Worm (Caenorhabditis elegans) whole organism, L2 larva: ENCODE data around the gene C53A3.1.

Experiments used
- C34F6.9 ChIP-seq: fragments of 150-350 bp; optimal IDR thresholded peaks from 2 replicates; lab custom pipeline; 2014; ENCODE audit warnings: missing biosample characterization, missing genetic modification characterization
- F13H6.1 ChIP-seq: sonication (generic microtip); optimal IDR thresholded peaks from 2 replicates; lab custom pipeline; 2016; ENCODE audit warnings: missing genetic modification characterization, missing compliant biosample characterization
- R02D3.7 ChIP-seq: fragments of 150-350 bp; optimal IDR thresholded peaks from 2 replicates; lab custom pipeline; 2014; ENCODE audit warnings: missing biosample characterization, missing genetic modification characterization
- Y55F3AM.14 ChIP-seq: fragments of 200-800 bp; sonication (Bioruptor generic); optimal IDR thresholded peaks from 2 replicates; lab custom pipeline; 2018; ENCODE audit warnings: mild to moderate bottlenecking, missing genetic modification characterization, missing compliant biosample characterization
- ZK546.5 ChIP-seq: sonication (generic microtip); optimal IDR thresholded peaks from 2 replicates; lab custom pipeline; 2017; ENCODE audit warnings: missing biosample characterization, missing genetic modification characterization
- alr-1 ChIP-seq: fragments of 150-350 bp; optimal IDR thresholded peaks from 2 replicates; lab custom pipeline; 2014; ENCODE audit warnings: missing biosample characterization, missing genetic modification characterization
- aly-2 ChIP-seq: fragments of 150-350 bp; optimal IDR thresholded peaks from 2 replicates; lab custom pipeline; 2014; ENCODE audit warnings: missing biosample characterization, missing genetic modification characterization
- ama-1 ChIP-seq: fragments of 150-350 bp; optimal IDR thresholded peaks from 2 replicates; lab custom pipeline; 2018; ENCODE audit warnings: inconsistent platforms
- blmp-1 ChIP-seq: sonication (generic microtip); optimal IDR thresholded peaks from 2 replicates; lab custom pipeline; 2017; ENCODE audit warnings: missing genetic modification characterization, mild to moderate bottlenecking, missing compliant biosample characterization, antibody characterized with exemption, moderate library complexity; ENCODE audit not compliant: insufficient read depth
- ceh-16 ChIP-seq: fragments of 150-350 bp; optimal IDR thresholded peaks from 2 replicates; lab custom pipeline; 2014; ENCODE audit warnings: missing biosample characterization, missing genetic modification characterization
- ceh-82 ChIP-seq: fragments of 150-350 bp; optimal IDR thresholded peaks from 2 replicates; lab custom pipeline; 2014; ENCODE audit warnings: missing biosample characterization, missing genetic modification characterization
- crh-2 ChIP-seq: sonication (generic microtip); optimal IDR thresholded peaks from 2 replicates; lab custom pipeline; 2017; ENCODE audit warnings: missing biosample characterization, missing genetic modification characterization
- egl-27 ChIP-seq: sonication (generic microtip); optimal IDR thresholded peaks from 3 replicates; lab custom pipeline; 2017; ENCODE audit warnings: missing biosample characterization, missing genetic modification reagents, missing genetic modification characterization
- elt-1 ChIP-seq: fragments of 150-350 bp; optimal IDR thresholded peaks from 2 replicates; lab custom pipeline; 2014; ENCODE audit warnings: missing biosample characterization, missing genetic modification characterization
- elt-3 ChIP-seq: sonication (generic microtip); optimal IDR thresholded peaks from 2 replicates; lab custom pipeline; 2017; ENCODE audit warnings: missing biosample characterization, missing genetic modification characterization
- lin-11 ChIP-seq: fragments of 150-350 bp; sonication (generic microtip); optimal IDR thresholded peaks from 2 replicates; lab custom pipeline; 2014; ENCODE audit warnings: missing biosample characterization, missing genetic modification characterization, inconsistent platforms, mixed read lengths
- lin-13 ChIP-seq: fragments of 150-350 bp; optimal IDR thresholded peaks from 2 replicates; lab custom pipeline; 2014; ENCODE audit warnings: missing biosample characterization, missing genetic modification reagents, missing genetic modification characterization
- lsy-2 ChIP-seq, 2 experiments: fragments of 150-350 bp in 1 of 2; sonication (generic microtip) in 1 of 2; optimal IDR thresholded peaks; 2 replicates each; lab custom pipeline; 2014 to 2017; ENCODE audit warnings: missing biosample characterization in 2 of 2, missing genetic modification characterization in 2 of 2
- mab-5 ChIP-seq: fragments of 150-350 bp; optimal IDR thresholded peaks from 2 replicates; lab custom pipeline; 2014; ENCODE audit warnings: missing biosample characterization, missing genetic modification characterization
- mbf-1 ChIP-seq: sonication (generic microtip); optimal IDR thresholded peaks from 2 replicates; lab custom pipeline; 2017; ENCODE audit warnings: missing biosample characterization, missing genetic modification characterization
- mdl-1 ChIP-seq, 2 experiments: fragments of 150-350 bp in 1 of 2; sonication (generic microtip) in 1 of 2; optimal IDR thresholded peaks; 2 replicates each; lab custom pipeline; 2017; ENCODE audit warnings: missing biosample characterization in 2 of 2, missing genetic modification characterization in 2 of 2
- nhr-10 ChIP-seq: sonication (generic microtip); optimal IDR thresholded peaks from 2 replicates; lab custom pipeline; 2017; ENCODE audit warnings: missing biosample characterization, missing genetic modification characterization
- nhr-11 ChIP-seq: fragments of 150-350 bp; optimal IDR thresholded peaks from 2 replicates; lab custom pipeline; 2014; ENCODE audit warnings: missing biosample characterization, missing genetic modification characterization
- nhr-12 ChIP-seq: fragments of 150-350 bp; optimal IDR thresholded peaks from 2 replicates; lab custom pipeline; 2014; ENCODE audit warnings: missing biosample characterization, missing genetic modification characterization
- nhr-129 ChIP-seq: fragments of 150-350 bp; optimal IDR thresholded peaks from 2 replicates; lab custom pipeline; 2014; ENCODE audit warnings: missing biosample characterization, missing genetic modification characterization
- nhr-23 ChIP-seq: fragments of 150-350 bp; optimal IDR thresholded peaks from 2 replicates; lab custom pipeline; 2014; ENCODE audit warnings: missing biosample characterization, missing genetic modification reagents, missing genetic modification characterization
- nhr-237 ChIP-seq: fragments of 150-350 bp; optimal IDR thresholded peaks from 2 replicates; lab custom pipeline; 2014; ENCODE audit warnings: missing biosample characterization, missing genetic modification characterization
- nhr-25 ChIP-seq: fragments of 150-350 bp; sonication (generic microtip); optimal IDR thresholded peaks from 3 replicates; lab custom pipeline; 2014; ENCODE audit warnings: missing biosample characterization, missing genetic modification characterization
- nhr-6 ChIP-seq: fragments of 150-350 bp; optimal IDR thresholded peaks from 2 replicates; lab custom pipeline; 2014; ENCODE audit warnings: missing biosample characterization, missing genetic modification characterization
- nhr-77 ChIP-seq: fragments of 150-350 bp; optimal IDR thresholded peaks from 2 replicates; lab custom pipeline; 2014; ENCODE audit warnings: missing biosample characterization, missing genetic modification characterization
- peb-1 ChIP-seq: fragments of 150-350 bp; optimal IDR thresholded peaks from 2 replicates; lab custom pipeline; 2014; ENCODE audit warnings: missing biosample characterization, missing genetic modification characterization
- sma-3 ChIP-seq: sonication (generic microtip); optimal IDR thresholded peaks from 2 replicates; lab custom pipeline; 2016; ENCODE audit warnings: missing genetic modification reagents, missing genetic modification characterization, missing compliant biosample characterization
- sma-9 ChIP-seq, 2 experiments: fragments of 150-350 bp in 1 of 2; sonication (generic microtip) in 1 of 2; optimal IDR thresholded peaks; 2 replicates each; lab custom pipeline; 2014 to 2016; ENCODE audit warnings: missing genetic modification characterization in 2 of 2, mild to moderate bottlenecking in 1 of 2, missing biosample characterization in 1 of 2, missing compliant biosample characterization in 1 of 2, missing genetic modification reagents in 1 of 2, moderate library complexity in 1 of 2
- snpc-4 ChIP-seq: fragments of 150-350 bp; optimal IDR thresholded peaks from 2 replicates; lab custom pipeline; 2014; ENCODE audit warnings: missing biosample characterization, missing genetic modification characterization
- unc-39 ChIP-seq: fragments of 150-350 bp; optimal IDR thresholded peaks from 2 replicates; lab custom pipeline; 2014; ENCODE audit warnings: missing biosample characterization, missing genetic modification characterization
- unc-55 ChIP-seq: fragments of 150-350 bp; sonication (generic microtip); optimal IDR thresholded peaks from 3 replicates; lab custom pipeline; 2014; ENCODE audit warnings: missing biosample characterization, missing genetic modification reagents, missing genetic modification characterization
- unc-62 ChIP-seq: fragments of 150-350 bp; optimal IDR thresholded peaks from 2 replicates; lab custom pipeline; 2014; ENCODE audit warnings: missing biosample characterization, missing genetic modification reagents, missing genetic modification characterization
- zag-1 ChIP-seq: fragments of 150-350 bp; optimal IDR thresholded peaks from 2 replicates; lab custom pipeline; 2014; ENCODE audit warnings: missing biosample characterization, missing genetic modification characterization
- ztf-1 ChIP-seq: fragments of 200-800 bp; sonication (Bioruptor generic); conservative IDR thresholded peaks from 2 replicates; pipeline ENCODE4 v1.3.6; 2022; ENCODE audit warnings: missing genetic modification characterization, missing compliant biosample characterization
- ztf-11 ChIP-seq: sonication (generic microtip); optimal IDR thresholded peaks from 2 replicates; lab custom pipeline; 2017; ENCODE audit warnings: missing biosample characterization, missing genetic modification characterization
- ztf-4 ChIP-seq: fragments of 150-350 bp; optimal IDR thresholded peaks from 2 replicates; lab custom pipeline; 2014; ENCODE audit warnings: missing biosample characterization, missing genetic modification characterization

The C53A3.1 gene

ce11 chrV:5760132-5760531 is at the start of gene C53A3.1:
C53A3.1 (minus strand) TSS chrV:5760232.
- TF ChIP-seq ztf-1 (GFP tag; lab: Robert Waterston, UW) (no peak), Y55F3AM.14 (GFP tag; lab: Kevin White, UChicago) (no peak), peb-1 (tag; lab: Kevin White, UChicago) (no peak)

ce11 chrV:5805467-5805866 is 45.4 kb upstream of the C53A3.1 start, which contains the start of gene ZC250.5:
ZC250.5 (plus strand) TSS chrV:5805767.
- TF ChIP-seq nhr-23 (tag; lab: Kevin White, UChicago) (no peak), nhr-77 (tag; lab: Kevin White, UChicago) (no peak), zag-1 (tag; lab: Kevin White, UChicago) (no peak), elt-1 (tag; lab: Kevin White, UChicago) (no peak), nhr-25 (tag; lab: Kevin White, UChicago) (no peak), crh-2 (no peak), sma-3 (GFP tag; lab: Kevin White, UChicago) (no peak)

ce11 chrV:5799373-5799772 is 39.3 kb upstream of the C53A3.1 start, which contains the start of gene cyn-17:
cyn-17 (plus strand) TSS chrV:5799673.
- TF ChIP-seq mab-5 (tag; lab: Kevin White, UChicago): no peak
- no peak for TF ChIP-seq nhr-11 (tag; lab: Kevin White, UChicago)
- TF ChIP-seq ztf-1 (GFP tag; lab: Robert Waterston, UW): no peak
- TF ChIP-seq nhr-23 (tag; lab: Kevin White, UChicago): no peak
- TF ChIP-seq unc-62 (GFP tag; lab: Kevin White, UChicago): no peak
- TF ChIP-seq R02D3.7: no peak
- no peak for TF ChIP-seq elt-3 (tag; lab: Kevin White, UChicago)
- no peak for TF ChIP-seq sma-9 (GFP tag; optimal IDR thresholded peaks at IDR 0.05; lab: Kevin White, UChicago)
- TF ChIP-seq sma-9 (tag; optimal IDR thresholded peaks at IDR 0.05; lab: Kevin White, UChicago): no peak
- TF ChIP-seq nhr-129 (tag; lab: Kevin White, UChicago): no peak
- no peak for TF ChIP-seq alr-1 (tag; lab: Kevin White, UChicago)
- TF ChIP-seq snpc-4 (tag; lab: Kevin White, UChicago): no peak
- TF ChIP-seq nhr-237: no peak
- TF ChIP-seq C34F6.9: no peak
- no peak for TF ChIP-seq mdl-1 (tag; optimal IDR thresholded peaks at IDR 0.05; lab: Kevin White, UChicago)
- no peak for TF ChIP-seq ama-1 (lab: Kevin White, UChicago)
- no peak for TF ChIP-seq F13H6.1
- TF ChIP-seq ceh-16 (tag; lab: Kevin White, UChicago): no peak
- no peak for TF ChIP-seq sma-3 (GFP tag; lab: Kevin White, UChicago)

ce11 chrV:5798132-5798531 is 38.1 kb upstream of the C53A3.1 start, which contains the start of gene nstp-3:
nstp-3 (minus strand) TSS chrV:5798232.
- no peak for TF ChIP-seq sma-9 (GFP tag; optimal IDR thresholded peaks at IDR 0.05; lab: Kevin White, UChicago)
- no peak for TF ChIP-seq sma-9 (tag; optimal IDR thresholded peaks at IDR 0.05; lab: Kevin White, UChicago)
- TF ChIP-seq ama-1 (lab: Kevin White, UChicago): no peak
- TF ChIP-seq ceh-82 (tag; lab: Kevin White, UChicago): no peak
- no peak for TF ChIP-seq F13H6.1
- TF ChIP-seq zag-1 (tag; lab: Kevin White, UChicago): no peak
- no peak for TF ChIP-seq aly-2 (tag; lab: Kevin White, UChicago)
- TF ChIP-seq ztf-4 (tag; lab: Kevin White, UChicago): no peak
- no peak for TF ChIP-seq crh-2
- TF ChIP-seq lin-11 (tag; lab: Kevin White, UChicago): no peak
- TF ChIP-seq nhr-6: no peak
- no peak for TF ChIP-seq ztf-11 (tag; lab: Kevin White, UChicago)
- TF ChIP-seq egl-27 (tag; lab: Kevin White, UChicago): no peak
- TF ChIP-seq blmp-1 (tag; lab: Kevin White, UChicago): no peak
- TF ChIP-seq mbf-1 (tag; lab: Kevin White, UChicago): no peak
- no peak for TF ChIP-seq lin-13 (GFP tag; lab: Kevin White, UChicago)
- TF ChIP-seq nhr-11 (tag; lab: Kevin White, UChicago): no peak
- no peak for TF ChIP-seq nhr-77 (tag; lab: Kevin White, UChicago)

ce11 chrV:5792031-5792430 is 32.0 kb upstream of the C53A3.1 start, which contains the start of gene ZC250.2:
ZC250.2 (plus strand) TSS chrV:5792331.
- TF ChIP-seq ztf-4 (tag; lab: Kevin White, UChicago): no peak
- TF ChIP-seq aly-2 (tag; lab: Kevin White, UChicago): no peak
- no peak for TF ChIP-seq ceh-82 (tag; lab: Kevin White, UChicago)
- TF ChIP-seq mab-5 (tag; lab: Kevin White, UChicago): no peak
- no peak for TF ChIP-seq nhr-10 (tag; lab: Kevin White, UChicago)
- no peak for TF ChIP-seq unc-39 (tag; lab: Kevin White, UChicago)
- TF ChIP-seq unc-55 (GFP tag; lab: Kevin White, UChicago): no peak
- no peak for TF ChIP-seq peb-1 (tag; lab: Kevin White, UChicago)
- TF ChIP-seq nhr-11 (tag; lab: Kevin White, UChicago): no peak
- TF ChIP-seq nhr-12: no peak
- no peak for TF ChIP-seq ZK546.5 (tag; lab: Kevin White, UChicago)
- no peak for TF ChIP-seq sma-3 (GFP tag; lab: Kevin White, UChicago)
- no peak for TF ChIP-seq crh-2
- TF ChIP-seq lsy-2 (tag; optimal IDR thresholded peaks at IDR 0.05; lab: Kevin White, UChicago): no peak
- TF ChIP-seq nhr-129 (tag; lab: Kevin White, UChicago): no peak
